Worm (Caenorhabditis elegans): ENCODE measurements around the gene nspe-3.

- TF ChIP-seq pag-3 (tag; optimal IDR thresholded peaks at IDR 0.05; ENCODE audit: borderline replicate concordance, insufficient read depth) = no peak
- no peak for TF ChIP-seq unc-62 (GFP tag; optimal IDR thresholded peaks at IDR 0.05)
- no peak for TF ChIP-seq alr-1 (tag; optimal IDR thresholded peaks at IDR 0.05; ENCODE audit: borderline replicate concordance)
- no peak for TF ChIP-seq hlh-17 (GFP tag; optimal IDR thresholded peaks at IDR 0.05; ENCODE audit: borderline replicate concordance)
- no peak for TF ChIP-seq unc-86 (tag; optimal IDR thresholded peaks at IDR 0.05)
Observed at ce11 chrII:12659676-12660371, 42.1 kb downstream of the nspe-3 start.
